Worm (Caenorhabditis elegans) whole organism, young adult: ENCODE measurements around the gene srh-3.

Experiments
- B0336.3 ChIP-seq: fragments of 200-800 bp; sonication (Bioruptor generic); IDR thresholded peaks from 2 replicates; pipeline ENCODE4 v1.3.6; 2022; ENCODE audit warnings: missing genetic modification characterization, missing compliant biosample characterization
- egl-44 ChIP-seq: fragments of 200-800 bp; sonication (Bioruptor generic); IDR thresholded peaks from 2 replicates; pipeline ENCODE4 v1.3.6; 2022; ENCODE audit warnings: missing genetic modification reagents, missing genetic modification characterization, missing compliant biosample characterization
- him-1 ChIP-seq: sonication (generic microtip); optimal IDR thresholded peaks from 2 replicates; lab custom pipeline; 2016; ENCODE audit warnings: missing genotype, missing genetic modification reagents, missing genetic modification characterization, missing compliant biosample characterization
- madf-6 ChIP-seq: fragments of 200-800 bp; sonication (Bioruptor generic); IDR thresholded peaks from 2 replicates; pipeline ENCODE4 v1.3.6; 2022; ENCODE audit warnings: missing genetic modification reagents, missing genetic modification characterization, missing compliant biosample characterization
- madf-8 ChIP-seq: fragments of 200-800 bp; sonication (Bioruptor generic); conservative IDR thresholded peaks from 2 replicates; pipeline ENCODE4 v1.3.6; 2022; ENCODE audit warnings: missing genetic modification reagents, missing genetic modification characterization, missing compliant biosample characterization
- snpc-4 ChIP-seq, 5 experiments: fragments of 150-350 bp in 1 of 5; sonication (generic microtip) in 4 of 5; optimal IDR thresholded peaks; 2 replicates each; lab custom pipeline; 2014 to 2018; ENCODE audit warnings: missing genetic modification characterization in 5 of 5, missing biosample characterization in 3 of 5, antibody characterized with exemption in 2 of 5, mild to moderate bottlenecking in 2 of 5, missing compliant biosample characterization in 2 of 5, missing genotype in 2 of 5, moderate library complexity in 2 of 5, missing genetic modification reagents in 1 of 5
- sptf-2 ChIP-seq: fragments of 200-800 bp; sonication (Bioruptor generic); optimal IDR thresholded peaks from 2 replicates; lab custom pipeline; 2018; ENCODE audit warnings: mild to moderate bottlenecking, missing genetic modification characterization, missing compliant biosample characterization
- tbp1 ChIP-seq: fragments of 200-800 bp; sonication (Bioruptor generic); optimal IDR thresholded peaks from 2 replicates; lab custom pipeline; 2018; ENCODE audit warnings: mild to moderate bottlenecking, missing genetic modification characterization, missing compliant biosample characterization
- unc-62 ChIP-seq: fragments of 150-350 bp; optimal IDR thresholded peaks from 2 replicates; lab custom pipeline; 2014; ENCODE audit warnings: missing biosample characterization, missing genetic modification reagents, missing genetic modification characterization

- TF ChIP-seq egl-44 (GFP tag; lab: Robert Waterston, UW) (no peak), madf-8 (no peak), tbp1 (no peak), unc-62 (no peak), snpc-4 (GFP tag; optimal IDR thresholded peaks at IDR 0.05; lab: Kevin White, UChicago) (no peak), snpc-4 (tag; optimal IDR thresholded peaks at IDR 0.05; lab: Kevin White, UChicago) (no peak), sptf-2 (GFP tag; lab: Kevin White, UChicago) (no peak), B0336.3 (GFP tag; lab: Robert Waterston, UW) (no peak), him-1 (tag; lab: Kevin White, UChicago) (no peak), madf-6 (GFP tag; lab: Robert Waterston, UW) (no peak)
Observed at ce11 chrV:1678228-1678627, 4.2 kb upstream of the srh-3 start, which contains the start of gene srw-98.
